Fruit fly (Drosophila melanogaster): ENCODE data around the gene topi.

Gene topi

DNA sequence ATGACTTTTGCATAAGTTTGCCTTT is 27.2 kb upstream of the topi start, which contains the start of gene PpD3:
Gene PpD3 (plus strand): TSS at position 1 of the 25 bp plus-strand sequence.
- no peak for TF ChIP-seq psq (optimal IDR thresholded peaks at IDR 0.05)
- no peak for TF ChIP-seq h (optimal IDR thresholded peaks at IDR 0.05)
- TF ChIP-seq Myc (optimal IDR thresholded peaks at IDR 0.05) = no peak
- no peak for TF ChIP-seq Sin3A (optimal IDR thresholded peaks at IDR 0.05)
- TF ChIP-seq ttk (optimal IDR thresholded peaks at IDR 0.05) = no peak
- no peak for TF ChIP-seq insv (optimal IDR thresholded peaks at IDR 0.05)

DNA sequence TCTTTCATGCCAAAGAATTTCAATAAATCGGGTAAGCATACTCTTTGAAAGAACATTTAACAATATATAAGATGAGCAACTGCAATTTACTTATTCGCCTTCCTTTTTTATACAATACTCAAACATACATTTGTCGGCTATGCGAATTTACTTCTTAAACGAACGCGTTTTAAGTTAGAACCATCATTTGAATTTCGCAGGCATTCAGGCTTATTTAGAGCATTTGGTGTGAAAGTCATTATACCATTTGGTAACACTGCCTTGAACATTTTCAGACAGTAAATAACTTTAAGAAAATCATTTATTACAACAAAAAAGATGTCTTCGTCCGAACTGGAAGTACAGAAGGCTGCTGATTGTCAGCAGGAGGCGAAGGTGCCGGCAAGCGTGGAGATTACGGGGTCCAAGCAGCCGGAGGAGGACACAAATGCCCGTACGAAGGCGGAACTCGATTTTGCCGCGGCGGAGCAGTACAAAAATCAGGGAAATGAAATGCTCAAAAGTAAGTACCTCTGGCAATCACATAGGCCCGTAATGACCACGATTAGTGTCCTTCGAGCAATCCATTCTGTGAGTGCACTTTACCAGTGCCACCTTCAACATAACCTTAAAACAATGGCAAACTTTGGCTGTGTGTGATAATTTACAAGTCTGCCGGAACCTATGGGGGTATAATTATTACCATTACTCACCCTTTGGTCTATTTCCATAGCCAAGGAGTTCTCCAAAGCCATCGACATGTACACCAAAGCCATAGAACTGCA is 26.8 kb upstream of the topi start:
- TF ChIP-seq Myc (optimal IDR thresholded peaks at IDR 0.05) = no peak

DNA sequence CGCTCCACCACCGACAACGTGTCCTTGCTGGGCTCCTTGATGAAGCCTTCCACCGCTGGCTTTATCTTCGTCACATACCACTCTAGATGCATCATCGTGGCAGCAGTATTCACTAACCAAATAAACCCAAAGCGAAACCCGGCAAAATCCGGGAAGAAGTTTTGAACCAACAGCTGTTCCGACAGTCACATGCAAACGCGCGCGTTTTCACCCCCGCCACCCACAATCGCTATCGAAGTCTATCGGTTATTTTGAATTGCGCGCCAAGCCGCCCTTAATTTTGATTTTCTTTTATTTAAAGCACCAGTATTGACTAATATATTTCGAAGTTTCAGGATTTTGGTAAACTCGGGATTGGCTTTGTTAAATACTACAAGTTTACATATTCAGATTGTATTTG is 20.4 kb upstream of the topi start, which contains the start of gene Tti1:
Gene Tti1 (minus strand): TSS at position 200 of the 400 bp plus-strand sequence.
- TF ChIP-seq insv (optimal IDR thresholded peaks at IDR 0.05) (no peak), Sin3A (optimal IDR thresholded peaks at IDR 0.05) (no peak), ttk (optimal IDR thresholded peaks at IDR 0.05) (no peak), psq (optimal IDR thresholded peaks at IDR 0.05) (no peak), h (optimal IDR thresholded peaks at IDR 0.05) (no peak), Myc (optimal IDR thresholded peaks at IDR 0.05) (no peak)

DNA sequence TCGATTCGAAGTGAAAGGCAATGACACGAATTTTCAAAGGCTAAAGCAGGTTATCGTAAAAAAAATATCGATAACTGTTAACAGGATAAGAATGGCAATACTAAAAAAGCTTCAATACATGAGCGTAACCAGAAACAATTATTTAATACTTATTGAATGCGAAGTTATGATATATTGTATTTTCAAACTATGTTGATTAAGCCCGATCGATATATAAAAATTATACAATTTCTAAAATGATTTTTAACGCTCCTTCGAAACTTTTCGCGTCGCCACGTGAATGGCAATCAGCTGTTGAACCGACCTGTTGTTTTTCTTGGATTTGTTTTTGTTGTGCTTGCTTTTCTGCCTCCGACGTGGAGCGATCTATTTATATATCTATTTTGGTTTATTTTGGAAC is 18.7 kb upstream of the topi start, which contains the start of the genes Alg12 and Rpt3R:
Gene Alg12 (plus strand): TSS at position 305 of the 400 bp plus-strand sequence.
Gene Rpt3R (minus strand): TSS at position 324 of the 400 bp plus-strand sequence.
- TF ChIP-seq ttk (optimal IDR thresholded peaks at IDR 0.05) = no peak
- no peak for TF ChIP-seq Sin3A (optimal IDR thresholded peaks at IDR 0.05)
- no peak for TF ChIP-seq psq (optimal IDR thresholded peaks at IDR 0.05)
- no peak for TF ChIP-seq insv (optimal IDR thresholded peaks at IDR 0.05)
- no peak for TF ChIP-seq Myc (optimal IDR thresholded peaks at IDR 0.05)
- TF ChIP-seq h (optimal IDR thresholded peaks at IDR 0.05) = no peak

- no peak for TF ChIP-seq Sin3A (optimal IDR thresholded peaks at IDR 0.05)
- TF ChIP-seq ttk (optimal IDR thresholded peaks at IDR 0.05) = no peak
- no peak for TF ChIP-seq h (optimal IDR thresholded peaks at IDR 0.05)
- TF ChIP-seq psq (optimal IDR thresholded peaks at IDR 0.05) = no peak
- no peak for TF ChIP-seq insv (optimal IDR thresholded peaks at IDR 0.05)
- no peak for TF ChIP-seq Myc (optimal IDR thresholded peaks at IDR 0.05)
Measured at dm6 chr3R:9759360-9760191, 15.3 kb upstream of the topi start, which contains the start of gene Mpi. Mpi (plus strand) TSS chr3R:9759622.

dm6 chr3R:9762955-9763931 is 11.7 kb upstream of the topi start, which contains the start of the genes Snap24 and CG8478:
Snap24 (minus strand) TSS chr3R:9763150.
CG8478 (plus strand) TSS chr3R:9763650.
- no peak for TF ChIP-seq ttk (optimal IDR thresholded peaks at IDR 0.05)
- no peak for TF ChIP-seq Myc (optimal IDR thresholded peaks at IDR 0.05)
- no peak for TF ChIP-seq psq (optimal IDR thresholded peaks at IDR 0.05)

dm6 chr3R:9767620-9768592 is 7.0 kb upstream of the topi start, which contains the start of gene Naa80:
Naa80 (plus strand) TSS chr3R:9767834.
- no peak for TF ChIP-seq insv (optimal IDR thresholded peaks at IDR 0.05)
- TF ChIP-seq ttk (optimal IDR thresholded peaks at IDR 0.05) = no peak
- no peak for TF ChIP-seq Myc (optimal IDR thresholded peaks at IDR 0.05)
- TF ChIP-seq h (optimal IDR thresholded peaks at IDR 0.05) = no peak
- no peak for TF ChIP-seq Sin3A (optimal IDR thresholded peaks at IDR 0.05)
- no peak for TF ChIP-seq psq (optimal IDR thresholded peaks at IDR 0.05)

DNA sequence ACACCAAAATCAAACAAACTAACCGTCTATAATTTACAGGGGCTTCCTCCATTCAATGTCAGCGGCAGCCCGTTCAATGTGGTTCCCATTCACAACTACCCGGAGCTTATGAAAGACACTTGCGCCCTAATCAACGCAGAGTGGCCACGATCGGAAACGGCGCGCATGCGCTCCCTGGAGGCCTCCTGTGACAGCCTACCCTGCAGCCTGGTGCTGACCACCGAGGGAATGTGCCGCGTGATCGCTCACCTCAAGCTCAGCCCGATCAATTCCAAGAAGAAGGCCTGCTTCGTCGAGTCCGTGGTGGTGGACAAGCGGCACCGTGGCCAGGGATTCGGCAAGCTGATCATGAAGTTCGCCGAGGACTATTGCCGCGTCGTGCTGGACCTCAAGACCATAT is 6.0 kb upstream of the topi start, which contains the start of gene MED6:
Gene MED6 (minus strand): TSS at position 101 of the 400 bp plus-strand sequence.
- TF ChIP-seq insv (optimal IDR thresholded peaks at IDR 0.05) (no peak), Sin3A (optimal IDR thresholded peaks at IDR 0.05) (no peak), psq (optimal IDR thresholded peaks at IDR 0.05) (no peak), ttk (optimal IDR thresholded peaks at IDR 0.05) (no peak), h (optimal IDR thresholded peaks at IDR 0.05) (no peak), Myc (optimal IDR thresholded peaks at IDR 0.05) (no peak)

- TF ChIP-seq Myc (optimal IDR thresholded peaks at IDR 0.05) = no peak
- TF ChIP-seq Sin3A (optimal IDR thresholded peaks at IDR 0.05) = no peak
- TF ChIP-seq h (optimal IDR thresholded peaks at IDR 0.05) = no peak
- no peak for TF ChIP-seq ttk (optimal IDR thresholded peaks at IDR 0.05)
- no peak for TF ChIP-seq insv (optimal IDR thresholded peaks at IDR 0.05)
- no peak for TF ChIP-seq psq (optimal IDR thresholded peaks at IDR 0.05)
Measured at dm6 chr3R:9770127-9770526, 4.8 kb upstream of the topi start.

- no peak for TF ChIP-seq h (optimal IDR thresholded peaks at IDR 0.05)
- no peak for TF ChIP-seq psq (optimal IDR thresholded peaks at IDR 0.05)
- no peak for TF ChIP-seq insv (optimal IDR thresholded peaks at IDR 0.05)
- no peak for TF ChIP-seq Sin3A (optimal IDR thresholded peaks at IDR 0.05)
- no peak for TF ChIP-seq Myc (optimal IDR thresholded peaks at IDR 0.05)
- no peak for TF ChIP-seq ttk (optimal IDR thresholded peaks at IDR 0.05)
Measured at dm6 chr3R:9771519-9771972, 3.4 kb upstream of the topi start, which contains the start of gene CG9471. CG9471 (minus strand) TSS chr3R:9771542.

Data from Kc167 (cell line).